Fruit fly (Drosophila melanogaster): Measurements from ENCODE around the gene Bet5.

dm6 chr3R:30205946-30206345 lies 25.9 kb downstream of the Bet5 start:
- TF ChIP-seq EcR (GFP tag; optimal IDR thresholded peaks at IDR 0.05) = no peak
- no peak for TF ChIP-seq CG14655 (GFP tag; optimal IDR thresholded peaks at IDR 0.05)
- TF ChIP-seq CG10348 (GFP tag; IDR thresholded peaks at IDR 0.05) = no peak
- no peak for TF ChIP-seq CG8301 (tag; optimal IDR thresholded peaks at IDR 0.05)
- TF ChIP-seq rn (GFP tag; IDR thresholded peaks at IDR 0.05) = no peak
- no peak for TF ChIP-seq CG13204 (GFP tag; optimal IDR thresholded peaks at IDR 0.05)
- no peak for TF ChIP-seq CG9948 (tag; optimal IDR thresholded peaks at IDR 0.05)
- TF ChIP-seq Pif1A (GFP tag; optimal IDR thresholded peaks at IDR 0.05) = no peak
- TF ChIP-seq CG8159 (tag; optimal IDR thresholded peaks at IDR 0.05) = no peak
- TF ChIP-seq CG17806 (tag; optimal IDR thresholded peaks at IDR 0.05) = no peak
- TF ChIP-seq CG15710 (tag; optimal IDR thresholded peaks at IDR 0.05) = no peak
- TF ChIP-seq CG4496 (GFP tag; IDR thresholded peaks at IDR 0.05) = no peak
- TF ChIP-seq fd96Ca (GFP tag; IDR thresholded peaks at IDR 0.05) = no peak
- TF ChIP-seq D1 (tag; optimal IDR thresholded peaks at IDR 0.05) = no peak

Measured in whole organism, pupa.